Worm (Caenorhabditis elegans): ENCODE results near the gene C56E10.3.

Gene C56E10.3

ce11 chrX:6640570-6641199 is 4.8 kb upstream of the C56E10.3 start, which contains the start of gene nhr-120:
Gene nhr-120 (minus strand): TSS chrX:6640620.
- TF ChIP-seq sox-4 (tag; optimal IDR thresholded peaks at IDR 0.05) (no peak), swsn-7 (tag; optimal IDR thresholded peaks at IDR 0.05) (no peak), hlh-17 (GFP tag; optimal IDR thresholded peaks at IDR 0.05; ENCODE audit: borderline replicate concordance) (no peak), nhr-237 (tag; optimal IDR thresholded peaks at IDR 0.05) (no peak), elt-2 (tag; optimal IDR thresholded peaks at IDR 0.05) (no peak), xbp-1 (tag; optimal IDR thresholded peaks at IDR 0.05) (no peak), ceh-88 (GFP tag; IDR thresholded peaks at IDR 0.05) (no peak), unc-86 (tag; optimal IDR thresholded peaks at IDR 0.05) (no peak), fkh-10 (GFP tag; optimal IDR thresholded peaks at IDR 0.05) (no peak), lir-3 (tag; optimal IDR thresholded peaks at IDR 0.05; ENCODE audit: poor library complexity) (no peak), ceh-90 (tag; optimal IDR thresholded peaks at IDR 0.05) (no peak), efl-3 (GFP tag; optimal IDR thresholded peaks at IDR 0.05) (no peak), efl-1 (optimal IDR thresholded peaks at IDR 0.05) (no peak), efl-1 (GFP tag; optimal IDR thresholded peaks at IDR 0.05 in 1 of 2) (peak in 1 of 2 experiments; percentile 46), pax-3 (tag; optimal IDR thresholded peaks at IDR 0.05) (no peak), grh-1 (GFP tag; IDR thresholded peaks at IDR 0.05) (no peak), ztf-4 (tag; optimal IDR thresholded peaks at IDR 0.05) (no peak), ceh-82 (tag; optimal IDR thresholded peaks at IDR 0.05) (no peak), tlp-1 (tag; optimal IDR thresholded peaks at IDR 0.05) (no peak), blmp-1 (tag; optimal IDR thresholded peaks at IDR 0.05) (peak; percentile 70), nhr-12 (tag; optimal IDR thresholded peaks at IDR 0.05) (no peak), nhr-84 (tag; optimal IDR thresholded peaks at IDR 0.05) (no peak), elt-3 (tag; optimal IDR thresholded peaks at IDR 0.05) (peak in 1 of 6 experiments; percentile 57), skn-1 (tag; optimal IDR thresholded peaks at IDR 0.05) (no peak), fkh-8 (tag; optimal IDR thresholded peaks at IDR 0.05) (no peak), nhr-28 (tag; optimal IDR thresholded peaks at IDR 0.05) (no peak)

ce11 chrX:6641509-6641908 is 3.9 kb upstream of the C56E10.3 start:
- TF ChIP-seq nhr-71 (tag; optimal IDR thresholded peaks at IDR 0.05): peak; percentile 57
- TF ChIP-seq elt-3 (tag; optimal IDR thresholded peaks at IDR 0.05): peak in 1 of 6 experiments; percentile 39
- TF ChIP-seq skn-1 (tag; optimal IDR thresholded peaks at IDR 0.05): peak; percentile 33
- no peak for TF ChIP-seq zip-4 (GFP tag; optimal IDR thresholded peaks at IDR 0.05)
- TF ChIP-seq rnt-1 (tag; optimal IDR thresholded peaks at IDR 0.05): no peak
- TF ChIP-seq lin-13 (GFP tag; optimal IDR thresholded peaks at IDR 0.05): no peak
- no peak for TF ChIP-seq sptf-1 (tag; optimal IDR thresholded peaks at IDR 0.05)
- peak in 1 of 2 experiments; percentile 66 for TF ChIP-seq lsy-2 (tag; optimal IDR thresholded peaks at IDR 0.05)
- TF ChIP-seq sup-37 (GFP tag; optimal IDR thresholded peaks at IDR 0.05): no peak
- no peak for TF ChIP-seq C16A3.4 (tag; optimal IDR thresholded peaks at IDR 0.05)
- TF ChIP-seq ztf-11 (tag; optimal IDR thresholded peaks at IDR 0.05): no peak
- TF ChIP-seq fkh-8 (tag; optimal IDR thresholded peaks at IDR 0.05): peak; percentile 51
- no peak for TF ChIP-seq unc-130 (tag; optimal IDR thresholded peaks at IDR 0.05)
- TF ChIP-seq hlh-4 (tag; optimal IDR thresholded peaks at IDR 0.05): no peak
- peak; percentile 50 for TF ChIP-seq nhr-47 (tag; optimal IDR thresholded peaks at IDR 0.05)
- 0 out of 2 replicates have a peak, but pooled peaks have one; percentile 22 for TF ChIP-seq grh-1 (GFP tag; IDR thresholded peaks at IDR 0.05)
- no peak for TF ChIP-seq pax-3 (tag; optimal IDR thresholded peaks at IDR 0.05)
- no peak for TF ChIP-seq irx-1 (tag; optimal IDR thresholded peaks at IDR 0.05)
- no peak for TF ChIP-seq aly-2 (tag; optimal IDR thresholded peaks at IDR 0.05)
- peak; percentile 15 for TF ChIP-seq blmp-1 (tag; optimal IDR thresholded peaks at IDR 0.05)
- TF ChIP-seq unc-98 (GFP tag; IDR thresholded peaks at IDR 0.05): no peak
- no peak for TF ChIP-seq jun-1 (tag; optimal IDR thresholded peaks at IDR 0.05)
- peak; percentile 25 for TF ChIP-seq snu-23 (GFP tag; optimal IDR thresholded peaks at IDR 0.05)
- peak; percentile 29 for TF ChIP-seq swsn-7 (tag; optimal IDR thresholded peaks at IDR 0.05)
- no peak for TF ChIP-seq ztf-4 (tag; optimal IDR thresholded peaks at IDR 0.05)
- TF ChIP-seq ceh-88 (GFP tag; IDR thresholded peaks at IDR 0.05): peak; percentile 17; the same call in 1 of the 2 replicates
- TF ChIP-seq F16B12.6 (tag; optimal IDR thresholded peaks at IDR 0.05): no peak
- TF ChIP-seq lin-14 (GFP tag; optimal IDR thresholded peaks at IDR 0.05): peak; percentile 66
- peak; percentile 66 for TF ChIP-seq nhr-85 (tag)
- no peak for TF ChIP-seq nhr-28 (tag; optimal IDR thresholded peaks at IDR 0.05)
- peak; percentile 45 for TF ChIP-seq nhr-20 (tag; optimal IDR thresholded peaks at IDR 0.05)
- TF ChIP-seq C04F5.9 (tag; optimal IDR thresholded peaks at IDR 0.05): no peak
- no peak for TF ChIP-seq unc-62 (GFP tag; optimal IDR thresholded peaks at IDR 0.05)
- no peak for TF ChIP-seq aha-1 (tag; optimal IDR thresholded peaks at IDR 0.05)
